Fruit fly (Drosophila melanogaster) whole organism, pupa: ENCODE measurements around the gene CG6000.

Source experiments
- CG10348 ChIP-seq: fragments of 200-800 bp; sonication (Bioruptor generic); IDR thresholded peaks from 2 replicates; pipeline ENCODE4 v1.3.6; 2022; ENCODE audit warnings: missing biosample characterization, missing genetic modification characterization
- CG12605 ChIP-seq: fragments of 200-800 bp; sonication (Bioruptor generic); IDR thresholded peaks from 2 replicates; pipeline ENCODE4 v1.3.6; 2022; ENCODE audit warnings: missing biosample characterization, missing genetic modification characterization
- CG13204 ChIP-seq: fragments of 200-800 bp; sonication (Bioruptor generic); optimal IDR thresholded peaks from 2 replicates; lab custom pipeline; 2018; ENCODE audit warnings: missing biosample characterization, mild to moderate bottlenecking, missing genetic modification characterization, moderate library complexity
- CG14655 ChIP-seq: fragments of 200-800 bp; sonication (Bioruptor generic); optimal IDR thresholded peaks from 3 replicates; lab custom pipeline; 2017; ENCODE audit warnings: mild to moderate bottlenecking, missing biosample characterization, missing genetic modification reagents, missing genetic modification characterization

DNA sequence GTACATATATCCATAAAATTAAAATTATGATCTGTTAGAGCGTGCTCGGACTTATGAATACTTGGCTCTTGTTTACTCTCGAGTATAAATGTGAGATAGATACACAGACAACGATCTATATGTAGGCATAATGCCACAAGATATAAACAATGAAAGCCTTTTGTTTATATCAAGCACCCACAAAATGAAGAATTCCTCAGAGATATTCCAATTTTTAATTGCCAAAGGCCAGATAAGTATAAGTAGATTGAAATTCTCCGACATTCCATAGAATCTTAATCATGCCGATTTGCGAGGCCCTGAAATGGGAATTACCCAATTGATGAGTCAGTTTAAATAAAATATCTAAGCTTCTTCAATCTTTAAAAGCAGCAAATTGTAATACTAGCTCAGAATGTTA, 32.3 kb upstream of the CG6000 start:
- TF ChIP-seq CG14655 (GFP tag; lab: Kevin White, UChicago) = no peak
- TF ChIP-seq CG10348 (GFP tag; lab: Robert Waterston, UW) = no peak
- TF ChIP-seq CG12605 (GFP tag; lab: Robert Waterston, UW) = no peak
- no peak for TF ChIP-seq CG13204 (GFP tag; lab: Kevin White, UChicago)
